Worm (Caenorhabditis elegans) whole organism, mixed stage, embryonic: ENCODE data around the gene F17C8.6.
A peak's percentile ranks its signal among the peaks of the same experiment; 100 is the strongest.

Experiments used
- M03D4.4 ChIP-seq: sonication (generic microtip); optimal IDR thresholded peaks from 2 replicates; lab custom pipeline; 2017; ENCODE audit warnings: mild to moderate bottlenecking, missing genetic modification characterization, missing compliant biosample characterization
- bed-3 ChIP-seq: fragments of 200-800 bp; sonication (Bioruptor generic); optimal IDR thresholded peaks from 3 replicates; lab custom pipeline; 2018; ENCODE audit warnings: mild to moderate bottlenecking, missing genetic modification characterization, moderate library complexity, missing compliant biosample characterization
- blmp-1 ChIP-seq: fragments of 150-350 bp; optimal IDR thresholded peaks from 2 replicates; lab custom pipeline; 2014; ENCODE audit warnings: missing biosample characterization, missing genetic modification characterization
- ceh-39 ChIP-seq: fragments of 150-350 bp; optimal IDR thresholded peaks from 2 replicates; lab custom pipeline; 2014; ENCODE audit warnings: missing biosample characterization, missing genetic modification characterization
- ceh-43 ChIP-seq: fragments of 200-800 bp; sonication (Bioruptor generic); optimal IDR thresholded peaks from 2 replicates; lab custom pipeline; 2018; ENCODE audit warnings: mild to moderate bottlenecking, missing genetic modification characterization, moderate library complexity, missing compliant biosample characterization
- ceh-83 ChIP-seq: fragments of 200-800 bp; sonication (Bioruptor generic); optimal IDR thresholded peaks from 2 replicates; lab custom pipeline; 2018; ENCODE audit warnings: mild to moderate bottlenecking, missing genetic modification characterization, missing compliant biosample characterization
- ces-1 ChIP-seq: fragments of 150-350 bp; optimal IDR thresholded peaks from 2 replicates; lab custom pipeline; 2014; ENCODE audit warnings: missing biosample characterization, missing genetic modification reagents, missing genetic modification characterization
- cnd-1 ChIP-seq: fragments of 200-800 bp; sonication (Bioruptor generic); optimal IDR thresholded peaks from 2 replicates; lab custom pipeline; 2018; ENCODE audit warnings: mild to moderate bottlenecking, missing genetic modification characterization, missing compliant biosample characterization
- drap-1 ChIP-seq: fragments of 200-800 bp; sonication (Bioruptor generic); optimal IDR thresholded peaks from 3 replicates; lab custom pipeline; 2018; ENCODE audit warnings: mild to moderate bottlenecking, missing genetic modification characterization, missing compliant biosample characterization
- elt-1 ChIP-seq: sonication (generic microtip); optimal IDR thresholded peaks from 2 replicates; lab custom pipeline; 2017; ENCODE audit warnings: missing genetic modification characterization, mild to moderate bottlenecking, missing compliant biosample characterization, antibody characterized with exemption, moderate library complexity, borderline replicate concordance; ENCODE audit not compliant: insufficient read depth
- elt-3 ChIP-seq: fragments of 150-350 bp; optimal IDR thresholded peaks from 2 replicates; lab custom pipeline; 2014; ENCODE audit warnings: missing biosample characterization, missing genetic modification characterization
- flh-1 ChIP-seq: fragments of 200-800 bp; sonication (Bioruptor generic); optimal IDR thresholded peaks from 2 replicates; lab custom pipeline; 2018; ENCODE audit warnings: mild to moderate bottlenecking, missing genetic modification characterization, moderate library complexity, missing compliant biosample characterization
- ham-2 ChIP-seq: fragments of 200-800 bp; sonication (Bioruptor generic); optimal IDR thresholded peaks from 2 replicates; lab custom pipeline; 2018; ENCODE audit warnings: mild to moderate bottlenecking, missing genetic modification characterization, missing compliant biosample characterization
- hlh-1 ChIP-seq: fragments of 150-350 bp; optimal IDR thresholded peaks from 2 replicates; lab custom pipeline; 2014; ENCODE audit warnings: missing biosample characterization, missing genetic modification reagents, missing genetic modification characterization
- lin-13 ChIP-seq: fragments of 150-350 bp; optimal IDR thresholded peaks from 2 replicates; lab custom pipeline; 2014; ENCODE audit warnings: missing biosample characterization, missing genetic modification characterization
- lin-32 ChIP-seq: fragments of 200-800 bp; sonication (Bioruptor generic); optimal IDR thresholded peaks from 2 replicates; lab custom pipeline; 2018; ENCODE audit warnings: mild to moderate bottlenecking, missing genetic modification characterization, missing compliant biosample characterization
- lsy-2 ChIP-seq: fragments of 150-350 bp; optimal IDR thresholded peaks from 2 replicates; lab custom pipeline; 2014; ENCODE audit warnings: missing biosample characterization, missing genetic modification characterization
- mab-5 ChIP-seq: fragments of 150-350 bp; optimal IDR thresholded peaks from 2 replicates; lab custom pipeline; 2014; ENCODE audit warnings: missing biosample characterization, missing genetic modification characterization
- mep-1 ChIP-seq: fragments of 150-350 bp; optimal IDR thresholded peaks from 2 replicates; lab custom pipeline; 2017; ENCODE audit warnings: missing biosample characterization, missing genetic modification reagents, missing genetic modification characterization, inconsistent platforms
- mls-2 ChIP-seq: sonication (generic microtip); optimal IDR thresholded peaks from 2 replicates; lab custom pipeline; 2016; ENCODE audit warnings: mild to moderate bottlenecking, missing genetic modification characterization, moderate library complexity, missing compliant biosample characterization
- nhr-12 ChIP-seq: fragments of 150-350 bp; optimal IDR thresholded peaks from 2 replicates; lab custom pipeline; 2014; ENCODE audit warnings: missing biosample characterization, missing genetic modification characterization
- nhr-2 ChIP-seq: fragments of 150-350 bp; optimal IDR thresholded peaks from 2 replicates; lab custom pipeline; 2014; ENCODE audit warnings: missing biosample characterization, missing genetic modification characterization
- nhr-237 ChIP-seq: fragments of 150-350 bp; optimal IDR thresholded peaks from 2 replicates; lab custom pipeline; 2014; ENCODE audit warnings: missing biosample characterization, missing genetic modification characterization
- nhr-28 ChIP-seq: fragments of 150-350 bp; optimal IDR thresholded peaks from 2 replicates; lab custom pipeline; 2014; ENCODE audit warnings: missing biosample characterization, missing genetic modification characterization
- nhr-76 ChIP-seq: sonication (generic microtip); optimal IDR thresholded peaks from 2 replicates; lab custom pipeline; 2017; ENCODE audit warnings: missing biosample characterization, missing genetic modification characterization
- pha-4 ChIP-seq: fragments of 150-350 bp; optimal IDR thresholded peaks from 2 replicates; lab custom pipeline; 2018; ENCODE audit warnings: missing biosample characterization, missing genetic modification reagents, missing genetic modification characterization
- sem-2 ChIP-seq: fragments of 200-800 bp; sonication (Bioruptor generic); optimal IDR thresholded peaks from 2 replicates; lab custom pipeline; 2018; ENCODE audit warnings: mild to moderate bottlenecking, missing genetic modification characterization, missing compliant biosample characterization
- snpc-4 ChIP-seq: fragments of 150-350 bp; optimal IDR thresholded peaks from 2 replicates; lab custom pipeline; 2014; ENCODE audit warnings: missing biosample characterization, missing genetic modification characterization
- sptf-1 ChIP-seq: sonication (generic microtip); optimal IDR thresholded peaks from 2 replicates; lab custom pipeline; 2017; ENCODE audit warnings: mild to moderate bottlenecking, missing genetic modification characterization, moderate library complexity, missing compliant biosample characterization
- tbx-8 ChIP-seq: fragments of 200-800 bp; sonication (Bioruptor generic); optimal IDR thresholded peaks from 2 replicates; lab custom pipeline; 2018; ENCODE audit warnings: mild to moderate bottlenecking, missing genetic modification characterization, moderate library complexity, missing compliant biosample characterization
- unc-120 ChIP-seq: sonication (generic microtip); optimal IDR thresholded peaks from 2 replicates; lab custom pipeline; 2017; ENCODE audit warnings: missing genetic modification characterization, missing compliant biosample characterization; ENCODE audit not compliant: poor library complexity, severe bottlenecking
- unc-39 ChIP-seq: fragments of 150-350 bp; optimal IDR thresholded peaks from 2 replicates; lab custom pipeline; 2014; ENCODE audit warnings: missing biosample characterization, missing genetic modification characterization
- unc-62 ChIP-seq: fragments of 150-350 bp; optimal IDR thresholded peaks from 2 replicates; lab custom pipeline; 2014; ENCODE audit warnings: missing biosample characterization, missing genetic modification reagents, missing genetic modification characterization
- zip-8 ChIP-seq: fragments of 150-350 bp; optimal IDR thresholded peaks from 2 replicates; lab custom pipeline; 2014; ENCODE audit warnings: missing biosample characterization, missing genetic modification characterization
- ztf-11 ChIP-seq: fragments of 150-350 bp; optimal IDR thresholded peaks from 2 replicates; lab custom pipeline; 2014; ENCODE audit warnings: missing biosample characterization, missing genetic modification characterization

Gene F17C8.6

ce11 chrIII:4765474-4765873 lies 19.6 kb upstream of the F17C8.6 start, which contains the start of gene B0393.5:
TSS of gene B0393.5 (plus strand) at chrIII:4765774.
- TF ChIP-seq nhr-76 (tag; lab: Kevin White, UChicago) (no peak), ham-2 (GFP tag; lab: Kevin White, UChicago) (peak; percentile 4)

DNA sequence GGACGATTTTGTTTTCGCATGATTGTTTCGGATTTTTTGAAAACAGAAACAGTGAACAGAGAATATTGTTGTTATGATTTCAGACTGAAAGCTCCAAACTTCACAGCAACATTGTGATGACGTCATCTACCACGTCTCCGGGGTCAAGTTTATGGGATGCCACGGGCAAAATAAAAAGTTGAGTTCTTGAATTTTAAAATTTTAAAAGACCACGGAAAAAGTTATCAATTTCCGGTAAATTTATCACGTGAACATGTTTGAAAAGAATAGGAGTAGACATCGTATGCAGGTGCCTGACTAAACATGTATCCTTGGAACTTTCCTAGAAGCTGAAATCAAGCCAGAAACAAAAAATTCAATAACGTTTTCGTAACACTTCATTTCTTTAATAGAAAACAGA lies 17.7 kb upstream of the F17C8.6 start, which contains the start of gene B0393.4:
B0393.4 (minus strand) TSS at position 101 of the 400 bp plus-strand sequence.
- TF ChIP-seq zip-8 (tag; lab: Kevin White, UChicago) (peak; percentile 11), flh-1 (GFP tag; lab: Kevin White, UChicago) (no peak), sem-2 (GFP tag; lab: Kevin White, UChicago) (no peak), sptf-1 (no peak)

- TF ChIP-seq mls-2 (tag; lab: Kevin White, UChicago) (no peak), blmp-1 (tag; lab: Kevin White, UChicago) (no peak), ceh-39 (tag; lab: Kevin White, UChicago) (no peak), nhr-237 (no peak), nhr-12 (tag; lab: Kevin White, UChicago) (no peak), nhr-28 (no peak), elt-3 (tag; lab: Kevin White, UChicago) (no peak), ztf-11 (no peak), cnd-1 (tag; lab: Kevin White, UChicago) (no peak), lin-32 (GFP tag; lab: Kevin White, UChicago) (no peak), lsy-2 (tag; lab: Kevin White, UChicago) (no peak), snpc-4 (tag; lab: Kevin White, UChicago) (no peak), ham-2 (GFP tag; lab: Kevin White, UChicago) (no peak), unc-39 (tag; lab: Kevin White, UChicago) (no peak), tbx-8 (no peak), lin-13 (tag; lab: Kevin White, UChicago) (no peak), ceh-83 (no peak), unc-120 (tag; lab: Kevin White, UChicago) (no peak), drap-1 (GFP tag; lab: Kevin White, UChicago) (no peak)
Measured at ce11 chrIII:4762846-4763245, 17.0 kb upstream of the F17C8.6 start.

DNA sequence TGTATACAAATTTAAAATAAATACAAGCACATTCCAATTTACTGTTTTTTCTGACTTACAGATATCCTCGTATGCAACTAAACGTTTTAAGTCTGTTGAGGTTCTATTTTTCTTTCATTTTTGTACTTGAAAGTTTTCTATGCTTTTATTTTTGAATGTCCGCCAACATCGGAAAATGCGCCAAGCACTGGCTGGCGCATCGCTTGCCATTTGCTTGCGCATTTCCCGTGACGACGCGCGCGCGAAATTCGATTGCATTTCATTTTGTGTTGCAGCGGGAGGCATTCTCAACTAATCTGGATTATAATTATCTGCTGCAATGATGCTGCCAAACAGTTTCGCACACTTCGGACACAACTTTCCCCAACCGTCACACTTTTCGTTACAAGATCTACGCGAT lies 11.1 kb upstream of the F17C8.6 start, which contains the start of gene fbxl-2:
fbxl-2 (plus strand) TSS at position 278 of the 400 bp plus-strand sequence.
- TF ChIP-seq nhr-12 (tag; lab: Kevin White, UChicago) = peak; percentile 63
- no peak for TF ChIP-seq zip-8 (tag; lab: Kevin White, UChicago)
- peak; percentile 89 for TF ChIP-seq sptf-1
- TF ChIP-seq snpc-4 (tag; lab: Kevin White, UChicago) = no peak
- TF ChIP-seq blmp-1 (tag; lab: Kevin White, UChicago) = no peak
- TF ChIP-seq ham-2 (GFP tag; lab: Kevin White, UChicago) = peak; percentile 58
- TF ChIP-seq mls-2 (tag; lab: Kevin White, UChicago) = peak; percentile 77
- no peak for TF ChIP-seq nhr-76 (tag; lab: Kevin White, UChicago)
- TF ChIP-seq ceh-83 = peak; percentile 73
- peak; percentile 10 for TF ChIP-seq flh-1 (GFP tag; lab: Kevin White, UChicago)
- no peak for TF ChIP-seq unc-62 (GFP tag; lab: Kevin White, UChicago)
- TF ChIP-seq hlh-1 (tag; lab: Kevin White, UChicago) = peak; percentile 34
- TF ChIP-seq nhr-28 = no peak
- peak; percentile 94 for TF ChIP-seq nhr-237
- TF ChIP-seq ceh-43 (GFP tag; lab: Kevin White, UChicago) = peak; percentile 68
- TF ChIP-seq nhr-2 = peak; percentile 33
- TF ChIP-seq ceh-39 (tag; lab: Kevin White, UChicago) = peak; percentile 78
- peak; percentile 92 for TF ChIP-seq lsy-2 (tag; lab: Kevin White, UChicago)
- peak; percentile 47 for TF ChIP-seq tbx-8
- no peak for TF ChIP-seq unc-39 (tag; lab: Kevin White, UChicago)
- TF ChIP-seq ztf-11 = peak; percentile 73
- TF ChIP-seq elt-3 (tag; lab: Kevin White, UChicago) = peak; percentile 71
- TF ChIP-seq lin-13 (tag; lab: Kevin White, UChicago) = peak; percentile 98
- TF ChIP-seq drap-1 (GFP tag; lab: Kevin White, UChicago) = peak; percentile 80
- TF ChIP-seq bed-3 (GFP tag; lab: Kevin White, UChicago) = peak; percentile 41
- peak; percentile 94 for TF ChIP-seq pha-4 (tag; lab: Kevin White, UChicago)
- peak; percentile 72 for TF ChIP-seq lin-32 (GFP tag; lab: Kevin White, UChicago)
- peak; percentile 83 for TF ChIP-seq M03D4.4 (tag; lab: Kevin White, UChicago)
- peak; percentile 50 for TF ChIP-seq mab-5
- TF ChIP-seq cnd-1 (tag; lab: Kevin White, UChicago) = peak; percentile 84
- TF ChIP-seq mep-1 (tag; lab: Kevin White, UChicago) = peak; percentile 95
- TF ChIP-seq elt-1 = no peak
- TF ChIP-seq sem-2 (GFP tag; lab: Kevin White, UChicago) = peak; percentile 46
- no peak for TF ChIP-seq ces-1 (GFP tag; lab: Kevin White, UChicago)
- peak; percentile 51 for TF ChIP-seq unc-120 (tag; lab: Kevin White, UChicago)
